Worm (Caenorhabditis elegans): ENCODE measurements around the gene prp-9.

ce11 chrII:8475306-8475822 lies 49.8 kb downstream of the prp-9 start, which contains the start of the genes M05D6.1 and M05D6.3:
- no peak for TF ChIP-seq nhr-11 (tag; optimal IDR thresholded peaks at IDR 0.05)
- no peak for TF ChIP-seq hlh-15 (tag; optimal IDR thresholded peaks at IDR 0.05)
- TF ChIP-seq hlh-13 (GFP tag; optimal IDR thresholded peaks at IDR 0.05): no peak
- TF ChIP-seq hlh-30 (tag; optimal IDR thresholded peaks at IDR 0.05; ENCODE audit: insufficient read depth): no peak
- TF ChIP-seq sox-4 (tag; optimal IDR thresholded peaks at IDR 0.05): no peak
- TF ChIP-seq fkh-10 (GFP tag; optimal IDR thresholded peaks at IDR 0.05): no peak
- no peak for TF ChIP-seq ztf-16 (tag; optimal IDR thresholded peaks at IDR 0.05)
- TF ChIP-seq unc-55 (GFP tag; optimal IDR thresholded peaks at IDR 0.05): no peak
